Worm (Caenorhabditis elegans): ENCODE results near the gene pdhk-2.
A peak's percentile ranks its signal among the peaks of the same experiment; 100 is the strongest.

The pdhk-2 gene

ce11 chrIII:8697268-8697907, 43.8 kb downstream of the pdhk-2 start:
- TF ChIP-seq elt-1 (tag; optimal IDR thresholded peaks at IDR 0.05), result no peak
- no peak for TF ChIP-seq nhr-237 (tag; optimal IDR thresholded peaks at IDR 0.05)
- TF ChIP-seq skn-1 (tag; optimal IDR thresholded peaks at IDR 0.05), result no peak
- no peak for TF ChIP-seq unc-62 (GFP tag; optimal IDR thresholded peaks at IDR 0.05)
- TF ChIP-seq nhr-76 (tag; optimal IDR thresholded peaks at IDR 0.05), result no peak
- no peak for TF ChIP-seq egl-5 (tag; optimal IDR thresholded peaks at IDR 0.05)
- no peak for TF ChIP-seq pha-4 (tag; optimal IDR thresholded peaks at IDR 0.05)
- TF ChIP-seq elt-3 (tag; optimal IDR thresholded peaks at IDR 0.05), result no peak
- TF ChIP-seq sea-2 (GFP tag; optimal IDR thresholded peaks at IDR 0.05), result no peak
- TF ChIP-seq aly-2 (tag; optimal IDR thresholded peaks at IDR 0.05), result no peak

- TF ChIP-seq pha-4 (tag; optimal IDR thresholded peaks at IDR 0.05) (peak; percentile 38), fos-1 (tag; optimal IDR thresholded peaks at IDR 0.05) (peak; percentile 38), skn-1 (tag; optimal IDR thresholded peaks at IDR 0.05) (peak; percentile 2), egl-5 (tag; optimal IDR thresholded peaks at IDR 0.05) (no peak), pqm-1 (tag; optimal IDR thresholded peaks at IDR 0.05) (peak; percentile 33), ceh-9 (tag; optimal IDR thresholded peaks at IDR 0.05) (no peak), fkh-2 (tag; optimal IDR thresholded peaks at IDR 0.05) (no peak), ceh-28 (tag; optimal IDR thresholded peaks at IDR 0.05) (peak; percentile 7), elt-2 (tag; optimal IDR thresholded peaks at IDR 0.05) (peak; percentile 36), jun-1 (tag; optimal IDR thresholded peaks at IDR 0.05) (peak; percentile 37), nhr-11 (tag; optimal IDR thresholded peaks at IDR 0.05) (no peak), ztf-11 (tag; optimal IDR thresholded peaks at IDR 0.05) (no peak), nhr-23 (tag; optimal IDR thresholded peaks at IDR 0.05) (peak; percentile 16), nhr-77 (tag; optimal IDR thresholded peaks at IDR 0.05) (no peak), unc-62 (GFP tag; optimal IDR thresholded peaks at IDR 0.05) (no peak), elt-3 (tag; optimal IDR thresholded peaks at IDR 0.05) (no peak), lin-15B (tag; optimal IDR thresholded peaks at IDR 0.05) (peak; percentile 5), nfya-1 (tag; optimal IDR thresholded peaks at IDR 0.05; ENCODE audit: insufficient read depth) (peak; percentile 53)
Measured at ce11 chrIII:8696680-8697079, 44.5 kb downstream of the pdhk-2 start.

ce11 chrIII:8693322-8693721, 47.9 kb downstream of the pdhk-2 start, which contains the start of gene B0303.7:
TSS of gene B0303.7 (plus strand) at chrIII:8693622.
- peak; percentile 3 for TF ChIP-seq pha-4 (tag; optimal IDR thresholded peaks at IDR 0.05)
- no peak for TF ChIP-seq egl-27 (tag; optimal IDR thresholded peaks at IDR 0.05)

DNA sequence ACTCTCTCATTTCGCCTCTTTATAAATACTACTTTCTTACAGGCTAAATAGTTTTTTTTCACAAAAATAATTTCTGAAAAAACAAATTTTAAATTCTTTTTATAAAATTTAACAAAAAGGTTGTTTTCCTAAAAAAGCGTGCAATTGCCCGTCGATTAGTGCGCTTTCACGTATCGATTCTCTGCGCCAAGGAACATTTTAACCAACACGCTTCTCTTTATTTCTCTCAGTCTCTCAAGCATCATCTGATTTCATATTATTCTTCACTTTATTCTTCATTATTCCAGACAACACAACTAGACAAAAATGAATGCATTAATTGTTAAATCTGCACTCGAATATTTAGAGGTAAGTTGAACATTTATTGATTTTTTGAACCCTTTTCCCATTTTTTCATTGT, 51.6 kb downstream of the pdhk-2 start, which contains the start of gene B0303.4:
B0303.4 (plus strand) TSS at position 196 of the 400 bp plus-strand sequence.
- TF ChIP-seq skn-1 (tag; optimal IDR thresholded peaks at IDR 0.05) (peak; percentile 74), ceh-28 (tag; optimal IDR thresholded peaks at IDR 0.05) (peak; percentile 54), nfya-1 (tag; optimal IDR thresholded peaks at IDR 0.05; ENCODE audit: insufficient read depth) (peak; percentile 77), elt-2 (tag; optimal IDR thresholded peaks at IDR 0.05) (peak; percentile 30), lin-15B (tag; optimal IDR thresholded peaks at IDR 0.05) (peak; percentile 67), hmg-11 (tag; optimal IDR thresholded peaks at IDR 0.05) (peak; percentile 55), aly-2 (tag; optimal IDR thresholded peaks at IDR 0.05) (no peak), nhr-25 (tag; optimal IDR thresholded peaks at IDR 0.05) (peak; percentile 10), snpc-4 (tag; optimal IDR thresholded peaks at IDR 0.05) (peak; percentile 66), pha-4 (tag; optimal IDR thresholded peaks at IDR 0.05) (peak; percentile 88), pqm-1 (tag; optimal IDR thresholded peaks at IDR 0.05) (peak; percentile 18), egl-5 (tag; optimal IDR thresholded peaks at IDR 0.05) (peak; percentile 49), nhr-23 (tag; optimal IDR thresholded peaks at IDR 0.05) (peak; percentile 34), ceh-9 (tag; optimal IDR thresholded peaks at IDR 0.05) (no peak), lin-39 (tag; optimal IDR thresholded peaks at IDR 0.05) (peak; percentile 40), nhr-28 (tag; optimal IDR thresholded peaks at IDR 0.05) (no peak)

ce11 chrIII:8689143-8689542, 52.1 kb downstream of the pdhk-2 start:
- no peak for TF ChIP-seq tbx-2 (tag; optimal IDR thresholded peaks at IDR 0.05)
- no peak for TF ChIP-seq ceh-9 (tag; optimal IDR thresholded peaks at IDR 0.05)
- no peak for TF ChIP-seq ceh-28 (tag; optimal IDR thresholded peaks at IDR 0.05)
- TF ChIP-seq unc-62 (GFP tag; optimal IDR thresholded peaks at IDR 0.05), result no peak

Data from whole organism, L3 larva.